Fruit fly (Drosophila melanogaster) Kc167 (cell line): ENCODE measurements around the gene CG32986.

Experiments
- Myc ChIP-seq: fragments of >200 bp; optimal IDR thresholded peaks from 2 replicates; lab custom pipeline; 2017; ENCODE audit warnings: missing external identifiers
- Sin3A ChIP-seq: fragments of >200 bp; optimal IDR thresholded peaks from 2 replicates; lab custom pipeline; 2018; ENCODE audit warnings: missing external identifiers
- h ChIP-seq: fragments of >200 bp; optimal IDR thresholded peaks from 3 replicates; lab custom pipeline; 2018; ENCODE audit warnings: missing external identifiers
- insv ChIP-seq: fragments of >200 bp; optimal IDR thresholded peaks from 3 replicates; lab custom pipeline; 2018; ENCODE audit warnings: missing external identifiers
- psq ChIP-seq: fragments of >200 bp; optimal IDR thresholded peaks from 2 replicates; lab custom pipeline; 2017; ENCODE audit warnings: missing external identifiers
- ttk ChIP-seq: sonication (Bioruptor generic); optimal IDR thresholded peaks from 2 replicates; lab custom pipeline; 2017; ENCODE audit warnings: missing external identifiers

CG32986 gene

dm6 chr2L:8862476-8862875, at the start of gene CG32986:
TSS of gene CG32986 (plus strand) at chr2L:8862776.
- TF ChIP-seq Sin3A (lab: Kevin White, UChicago) (no peak), h (no peak), Myc (lab: Kevin White, UChicago) (no peak), insv (lab: Kevin White, UChicago) (no peak), ttk (lab: Kevin White, UChicago) (no peak)

dm6 chr2L:8817343-8817742, 45.2 kb upstream of the CG32986 start:
- TF ChIP-seq Myc (lab: Kevin White, UChicago): no peak
- TF ChIP-seq h: no peak
- TF ChIP-seq Sin3A (lab: Kevin White, UChicago): no peak
- TF ChIP-seq psq (lab: Kevin White, UChicago): no peak
- no peak for TF ChIP-seq insv (lab: Kevin White, UChicago)
- no peak for TF ChIP-seq ttk (lab: Kevin White, UChicago)

dm6 chr2L:8820539-8820938, 42.0 kb upstream of the CG32986 start:
- TF ChIP-seq insv (lab: Kevin White, UChicago) (no peak), Sin3A (lab: Kevin White, UChicago) (no peak), h (no peak), ttk (lab: Kevin White, UChicago) (no peak), psq (lab: Kevin White, UChicago) (no peak), Myc (lab: Kevin White, UChicago) (no peak)

- TF ChIP-seq Sin3A (lab: Kevin White, UChicago) (no peak), Myc (lab: Kevin White, UChicago) (no peak), psq (lab: Kevin White, UChicago) (no peak), ttk (lab: Kevin White, UChicago) (no peak), h (no peak), insv (lab: Kevin White, UChicago) (no peak)
Measured at dm6 chr2L:8825222-8825869, 37.2 kb upstream of the CG32986 start, which contains the start of gene SoxN. TSS of gene SoxN (plus strand) at chr2L:8825645.

- TF ChIP-seq Myc (lab: Kevin White, UChicago) (no peak), insv (lab: Kevin White, UChicago) (no peak), h (no peak), psq (lab: Kevin White, UChicago) (no peak), ttk (lab: Kevin White, UChicago) (no peak), Sin3A (lab: Kevin White, UChicago) (no peak)
Measured at dm6 chr2L:8828387-8828786, 34.2 kb upstream of the CG32986 start.

- TF ChIP-seq ttk (lab: Kevin White, UChicago) (no peak), Sin3A (lab: Kevin White, UChicago) (no peak), Myc (lab: Kevin White, UChicago) (no peak), insv (lab: Kevin White, UChicago) (no peak), psq (lab: Kevin White, UChicago) (no peak), h (no peak)
Measured at dm6 chr2L:8832386-8833210, 30.0 kb upstream of the CG32986 start.

dm6 chr2L:8834806-8835483, 27.6 kb upstream of the CG32986 start:
- TF ChIP-seq Sin3A (lab: Kevin White, UChicago) (no peak), h (no peak), ttk (lab: Kevin White, UChicago) (no peak), Myc (lab: Kevin White, UChicago) (no peak), insv (lab: Kevin White, UChicago) (no peak), psq (lab: Kevin White, UChicago) (no peak)

- TF ChIP-seq ttk (lab: Kevin White, UChicago) (no peak), Myc (lab: Kevin White, UChicago) (no peak), h (no peak), insv (lab: Kevin White, UChicago) (no peak), Sin3A (lab: Kevin White, UChicago) (no peak), psq (lab: Kevin White, UChicago) (no peak)
Measured at dm6 chr2L:8839193-8839592, 23.4 kb upstream of the CG32986 start.

- TF ChIP-seq ttk (lab: Kevin White, UChicago): no peak
- no peak for TF ChIP-seq h
- TF ChIP-seq Sin3A (lab: Kevin White, UChicago): no peak
- TF ChIP-seq psq (lab: Kevin White, UChicago): no peak
- TF ChIP-seq insv (lab: Kevin White, UChicago): no peak
Measured at dm6 chr2L:8840717-8841116, 21.9 kb upstream of the CG32986 start.

dm6 chr2L:8841490-8842261, 20.9 kb upstream of the CG32986 start:
- no peak for TF ChIP-seq ttk (lab: Kevin White, UChicago)
- no peak for TF ChIP-seq insv (lab: Kevin White, UChicago)
- no peak for TF ChIP-seq h
- no peak for TF ChIP-seq Sin3A (lab: Kevin White, UChicago)
- TF ChIP-seq Myc (lab: Kevin White, UChicago): no peak
- TF ChIP-seq psq (lab: Kevin White, UChicago): no peak

dm6 chr2L:8842262-8842561, 20.4 kb upstream of the CG32986 start:
- no peak for TF ChIP-seq Sin3A (lab: Kevin White, UChicago)
- TF ChIP-seq Myc (lab: Kevin White, UChicago): no peak
- TF ChIP-seq psq (lab: Kevin White, UChicago): no peak
- no peak for TF ChIP-seq ttk (lab: Kevin White, UChicago)
- TF ChIP-seq insv (lab: Kevin White, UChicago): no peak
- TF ChIP-seq h: no peak
